Worm (Caenorhabditis elegans) whole organism, L1 larva: ENCODE measurements around the gene srh-270.

ENCODE experiments used
- aha-1 ChIP-seq: fragments of 150-350 bp; optimal IDR thresholded peaks from 2 replicates; lab custom pipeline; 2014; ENCODE audit warnings: missing biosample characterization, missing genetic modification characterization
- aly-2 ChIP-seq: fragments of 150-350 bp; optimal IDR thresholded peaks from 2 replicates; lab custom pipeline; 2014; ENCODE audit warnings: missing biosample characterization, missing genetic modification characterization
- ceh-8 ChIP-seq: fragments of 200-800 bp; sonication (Bioruptor generic); optimal IDR thresholded peaks from 2 replicates; lab custom pipeline; 2018; ENCODE audit warnings: mild to moderate bottlenecking, missing genetic modification characterization, moderate library complexity, missing compliant biosample characterization
- ceh-82 ChIP-seq, 3 experiments: fragments of 150-350 bp in 1 of 3; sonication (generic microtip) in 2 of 3; optimal IDR thresholded peaks; 2 replicates each; lab custom pipeline; 2014 to 2017; ENCODE audit warnings: missing biosample characterization in 3 of 3, missing genetic modification characterization in 3 of 3
- ceh-90 ChIP-seq: sonication (generic microtip); optimal IDR thresholded peaks from 2 replicates; lab custom pipeline; 2016; ENCODE audit warnings: missing genetic modification characterization, missing compliant biosample characterization
- dsc-1 ChIP-seq: sonication (generic microtip); optimal IDR thresholded peaks from 2 replicates; lab custom pipeline; 2016; ENCODE audit warnings: mild to moderate bottlenecking, missing genetic modification characterization, missing compliant biosample characterization
- efl-1 ChIP-seq, 4 experiments: fragments of 150-350 bp; optimal IDR thresholded peaks in 3 of 4; peaks in 1 of 4; 1 replicate in 1 of 4; 2 replicates in 3 of 4; lab custom pipeline; 2014; ENCODE audit warnings: missing biosample characterization in 2 of 4, missing genetic modification characterization in 2 of 4, missing genetic modification reagents in 2 of 4
- egl-27 ChIP-seq, 2 experiments: fragments of 150-350 bp in 1 of 2; sonication (generic microtip); optimal IDR thresholded peaks; 3 replicates each; lab custom pipeline; 2017 to 2018; ENCODE audit warnings: missing biosample characterization in 2 of 2, missing genetic modification characterization in 2 of 2, missing genetic modification reagents in 2 of 2
- elt-2 ChIP-seq: sonication (generic microtip); optimal IDR thresholded peaks from 2 replicates; lab custom pipeline; 2016; ENCODE audit warnings: missing genetic modification characterization, mild to moderate bottlenecking, inconsistent platforms, missing compliant biosample characterization, missing genetic modification reagents
- fkh-10 ChIP-seq: sonication (generic microtip); optimal IDR thresholded peaks from 2 replicates; lab custom pipeline; 2017; ENCODE audit warnings: missing biosample characterization, missing genetic modification reagents, missing genetic modification characterization
- fkh-4 ChIP-seq: sonication (generic microtip); optimal IDR thresholded peaks from 2 replicates; lab custom pipeline; 2016; ENCODE audit warnings: missing compliant biosample characterization, missing genetic modification characterization, borderline replicate concordance
- hlh-17 ChIP-seq: fragments of 200-800 bp; sonication (Bioruptor generic); optimal IDR thresholded peaks from 2 replicates; lab custom pipeline; 2018; ENCODE audit warnings: missing genetic modification characterization, mild to moderate bottlenecking, missing compliant biosample characterization, moderate library complexity, borderline replicate concordance
- isw-1 ChIP-seq: fragments of 200-800 bp; sonication (Bioruptor generic); IDR thresholded peaks from 2 replicates; pipeline ENCODE4 v1.3.6; 2022; ENCODE audit warnings: missing genetic modification characterization, missing compliant biosample characterization
- lin-39 ChIP-seq: fragments of 150-350 bp; optimal IDR thresholded peaks from 2 replicates; lab custom pipeline; 2014; ENCODE audit warnings: missing biosample characterization, missing genetic modification reagents, missing genetic modification characterization
- lsy-2 ChIP-seq, 2 experiments: fragments of 150-350 bp; optimal IDR thresholded peaks; 2 replicates each; lab custom pipeline; 2014; ENCODE audit warnings: missing biosample characterization in 2 of 2, missing genetic modification characterization in 2 of 2
- mep-1 ChIP-seq: fragments of 150-350 bp; optimal IDR thresholded peaks from 2 replicates; lab custom pipeline; 2014; ENCODE audit warnings: missing biosample characterization, missing genetic modification characterization
- nhr-12 ChIP-seq: sonication (generic microtip); optimal IDR thresholded peaks from 2 replicates; lab custom pipeline; 2017; ENCODE audit warnings: missing biosample characterization, missing genetic modification characterization
- nhr-20 ChIP-seq: sonication (generic microtip); optimal IDR thresholded peaks from 2 replicates; lab custom pipeline; 2016; ENCODE audit warnings: mild to moderate bottlenecking, missing genetic modification characterization, missing compliant biosample characterization
- nhr-237 ChIP-seq: fragments of 150-350 bp; optimal IDR thresholded peaks from 2 replicates; lab custom pipeline; 2014; ENCODE audit warnings: missing biosample characterization, missing genetic modification characterization
- nhr-71 ChIP-seq: sonication (generic microtip); optimal IDR thresholded peaks from 2 replicates; lab custom pipeline; 2016; ENCODE audit warnings: mild to moderate bottlenecking, missing genetic modification characterization, moderate library complexity, missing compliant biosample characterization
- nhr-76 ChIP-seq: sonication (generic microtip); optimal IDR thresholded peaks from 2 replicates; lab custom pipeline; 2017; ENCODE audit warnings: missing biosample characterization, missing genetic modification characterization
- pag-3 ChIP-seq: sonication (generic microtip); optimal IDR thresholded peaks from 2 replicates; lab custom pipeline; 2017; ENCODE audit warnings: missing genetic modification characterization, mild to moderate bottlenecking, missing compliant biosample characterization, antibody characterized with exemption, borderline replicate concordance; ENCODE audit not compliant: insufficient read depth
- pqm-1 ChIP-seq: sonication (generic microtip); optimal IDR thresholded peaks from 3 replicates; lab custom pipeline; 2017; ENCODE audit warnings: missing biosample characterization, missing genetic modification characterization
- rnt-1 ChIP-seq: sonication (generic microtip); optimal IDR thresholded peaks from 2 replicates; lab custom pipeline; 2016; ENCODE audit warnings: mild to moderate bottlenecking, missing genetic modification characterization, moderate library complexity, missing compliant biosample characterization
- skn-1 ChIP-seq: fragments of 150-350 bp; optimal IDR thresholded peaks from 2 replicates; lab custom pipeline; 2014; ENCODE audit warnings: missing biosample characterization, missing genetic modification characterization
- snu-23 ChIP-seq: sonication (generic microtip); optimal IDR thresholded peaks from 2 replicates; lab custom pipeline; 2016; ENCODE audit warnings: missing genetic modification characterization, missing compliant biosample characterization
- sox-4 ChIP-seq: sonication (generic microtip); optimal IDR thresholded peaks from 2 replicates; lab custom pipeline; 2016; ENCODE audit warnings: missing genetic modification characterization, missing compliant biosample characterization
- sptf-1 ChIP-seq: fragments of 150-350 bp; optimal IDR thresholded peaks from 2 replicates; lab custom pipeline; 2014; ENCODE audit warnings: missing biosample characterization, missing genetic modification characterization
- sup-37 ChIP-seq: fragments of 200-800 bp; sonication (Bioruptor generic); optimal IDR thresholded peaks from 2 replicates; lab custom pipeline; 2018; ENCODE audit warnings: mild to moderate bottlenecking, missing genetic modification characterization, missing compliant biosample characterization
- unc-62 ChIP-seq: fragments of 150-350 bp; optimal IDR thresholded peaks from 2 replicates; lab custom pipeline; 2014; ENCODE audit warnings: missing biosample characterization, missing genetic modification reagents, missing genetic modification characterization
- unc-86 ChIP-seq: sonication (generic microtip); optimal IDR thresholded peaks from 2 replicates; lab custom pipeline; 2016; ENCODE audit warnings: missing genetic modification characterization, missing compliant biosample characterization
- vab-15 ChIP-seq: sonication (generic microtip); optimal IDR thresholded peaks from 2 replicates; lab custom pipeline; 2017; ENCODE audit warnings: missing genotype, mild to moderate bottlenecking, missing genetic modification characterization, missing compliant biosample characterization
- xbp-1 ChIP-seq: sonication (generic microtip); optimal IDR thresholded peaks from 2 replicates; lab custom pipeline; 2016; ENCODE audit warnings: missing genetic modification characterization, missing compliant biosample characterization
- zip-4 ChIP-seq: fragments of 200-800 bp; sonication (Bioruptor generic); optimal IDR thresholded peaks from 2 replicates; lab custom pipeline; 2018; ENCODE audit warnings: mild to moderate bottlenecking, missing genetic modification characterization, moderate library complexity, missing compliant biosample characterization

Gene srh-270

DNA sequence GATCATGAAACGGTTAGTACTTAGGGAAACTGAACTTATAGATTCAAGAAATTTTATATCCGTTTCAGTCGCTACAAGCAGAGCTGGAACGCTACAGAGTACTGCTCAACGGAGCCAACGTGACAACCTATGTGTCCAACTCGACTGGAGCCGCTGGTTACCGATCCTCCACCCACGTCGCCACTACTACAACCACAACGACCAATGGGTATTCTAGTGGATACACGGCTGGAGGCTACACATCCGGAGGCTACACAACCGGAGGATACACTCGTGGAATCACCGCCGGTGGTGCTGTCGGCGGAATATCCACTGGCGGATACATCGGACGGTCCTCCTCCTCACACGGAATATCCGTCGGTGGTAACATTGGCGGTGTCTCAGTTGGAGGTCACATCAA, 21.7 kb upstream of the srh-270 start:
- no peak for TF ChIP-seq nhr-12 (tag; lab: Kevin White, UChicago)
- TF ChIP-seq xbp-1 (tag; lab: Kevin White, UChicago): no peak
- no peak for TF ChIP-seq rnt-1 (tag; lab: Kevin White, UChicago)
- TF ChIP-seq efl-1 (optimal IDR thresholded peaks at IDR 0.05; lab: Kevin White, UChicago): no peak
- no peak for TF ChIP-seq efl-1 (GFP tag; optimal IDR thresholded peaks at IDR 0.05 in 1 of 2; lab: Kevin White, UChicago)
- TF ChIP-seq aly-2 (tag; lab: Kevin White, UChicago): no peak
- TF ChIP-seq ceh-82 (tag; optimal IDR thresholded peaks at IDR 0.05; lab: Kevin White, UChicago): no peak
- TF ChIP-seq sptf-1 (tag; lab: Kevin White, UChicago): no peak
- TF ChIP-seq lin-39 (tag; lab: Kevin White, UChicago): no peak
- no peak for TF ChIP-seq unc-62 (GFP tag; lab: Kevin White, UChicago)
- TF ChIP-seq lsy-2 (tag; optimal IDR thresholded peaks at IDR 0.05; lab: Kevin White, UChicago): no peak
- TF ChIP-seq sup-37: no peak

DNA sequence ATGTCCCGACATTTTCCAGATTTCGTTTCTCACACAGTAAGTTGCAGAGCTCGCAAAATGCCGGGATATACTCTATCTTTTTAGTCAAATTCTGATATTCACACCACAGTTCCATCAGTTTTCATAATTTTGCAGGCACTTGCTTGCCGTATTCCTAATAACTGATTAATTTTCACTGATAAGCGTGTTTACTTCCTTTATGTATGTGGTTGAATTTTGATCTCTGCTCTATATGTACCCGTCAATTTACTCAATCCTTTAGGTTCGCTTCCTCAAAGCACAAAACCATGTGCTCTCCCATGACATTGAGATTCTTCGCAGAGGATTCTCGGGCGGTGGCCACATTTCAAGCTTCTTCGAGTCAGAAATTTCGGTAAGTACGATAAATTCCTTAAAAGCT, 20.2 kb upstream of the srh-270 start:
- TF ChIP-seq unc-86 (tag; lab: Kevin White, UChicago): no peak
- TF ChIP-seq pqm-1 (tag; lab: Kevin White, UChicago): no peak
- TF ChIP-seq ceh-8 (GFP tag; lab: Kevin White, UChicago): no peak
- TF ChIP-seq skn-1: no peak
- no peak for TF ChIP-seq nhr-237
- TF ChIP-seq dsc-1: no peak
- no peak for TF ChIP-seq ceh-90 (tag; lab: Kevin White, UChicago)
- TF ChIP-seq mep-1 (tag; lab: Kevin White, UChicago): no peak
- TF ChIP-seq lsy-2 (tag; optimal IDR thresholded peaks at IDR 0.05; lab: Kevin White, UChicago): no peak

DNA sequence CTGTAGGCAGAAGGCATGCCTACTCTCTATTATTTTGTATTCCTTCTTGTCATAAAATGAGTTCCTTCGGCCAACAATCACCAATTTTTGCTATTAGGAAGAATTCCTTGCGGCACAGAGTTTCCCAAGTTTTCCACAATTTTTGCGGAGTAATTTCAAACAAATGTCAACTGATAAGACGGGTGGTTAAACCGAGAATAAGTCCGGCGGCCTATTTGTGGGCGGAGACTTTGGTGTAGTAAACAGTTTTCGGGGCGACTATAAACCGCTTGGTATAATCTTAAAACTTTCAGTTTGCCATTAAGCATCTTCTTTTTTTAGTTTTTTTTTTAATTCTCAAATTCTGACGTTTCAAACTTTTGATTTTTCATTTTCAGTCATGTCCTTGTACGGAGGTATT, 19.6 kb upstream of the srh-270 start, which contains the start of gene ifc-1:
ifc-1 (plus strand) TSS at position 378 of the 400 bp plus-strand sequence.
- no peak for TF ChIP-seq vab-15
- no peak for TF ChIP-seq egl-27 (tag; optimal IDR thresholded peaks at IDR 0.05; lab: Kevin White, UChicago)
- TF ChIP-seq lsy-2 (tag; optimal IDR thresholded peaks at IDR 0.05; lab: Kevin White, UChicago): no peak
- TF ChIP-seq hlh-17 (GFP tag; lab: Kevin White, UChicago): no peak
- peak; percentile 67 for TF ChIP-seq elt-2 (tag; lab: Kevin White, UChicago)
- no peak for TF ChIP-seq efl-1 (optimal IDR thresholded peaks at IDR 0.05; lab: Kevin White, UChicago)
- TF ChIP-seq efl-1 (GFP tag; optimal IDR thresholded peaks at IDR 0.05 in 1 of 2; lab: Kevin White, UChicago): peak in 1 of 2 experiments; percentile 21
- TF ChIP-seq nhr-76 (tag; lab: Kevin White, UChicago): no peak
- no peak for TF ChIP-seq nhr-20
- TF ChIP-seq ceh-8 (GFP tag; lab: Kevin White, UChicago): no peak
- TF ChIP-seq snu-23 (GFP tag; lab: Kevin White, UChicago): no peak
- no peak for TF ChIP-seq fkh-4 (tag; lab: Kevin White, UChicago)
- no peak for TF ChIP-seq aha-1 (tag; lab: Kevin White, UChicago)
- TF ChIP-seq, all 84 proteins: peak for 2

DNA sequence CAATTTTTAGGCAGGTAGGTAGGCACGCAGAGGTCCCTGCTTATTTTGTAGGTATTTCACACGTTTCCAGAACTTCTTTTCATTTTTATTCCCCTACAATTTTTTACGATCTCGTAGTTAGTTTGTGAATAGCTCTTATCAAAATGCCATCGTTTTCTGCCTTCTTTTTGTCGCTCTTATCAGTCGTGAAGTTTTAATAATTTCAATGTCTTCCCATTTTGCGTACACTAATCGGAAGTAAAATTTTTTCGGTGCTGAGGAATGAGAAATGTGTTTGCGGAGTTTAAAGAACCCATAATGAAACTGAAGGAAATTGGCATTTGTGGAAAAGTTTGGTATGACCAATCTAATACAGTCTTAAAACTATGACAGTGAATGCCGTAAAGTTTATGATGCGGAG, 19.0 kb upstream of the srh-270 start:
- TF ChIP-seq rnt-1 (tag; lab: Kevin White, UChicago) (no peak), isw-1 (GFP tag; lab: Robert Waterston, UW) (no peak), elt-2 (tag; lab: Kevin White, UChicago) (peak; percentile 53), pag-3 (no peak)

DNA sequence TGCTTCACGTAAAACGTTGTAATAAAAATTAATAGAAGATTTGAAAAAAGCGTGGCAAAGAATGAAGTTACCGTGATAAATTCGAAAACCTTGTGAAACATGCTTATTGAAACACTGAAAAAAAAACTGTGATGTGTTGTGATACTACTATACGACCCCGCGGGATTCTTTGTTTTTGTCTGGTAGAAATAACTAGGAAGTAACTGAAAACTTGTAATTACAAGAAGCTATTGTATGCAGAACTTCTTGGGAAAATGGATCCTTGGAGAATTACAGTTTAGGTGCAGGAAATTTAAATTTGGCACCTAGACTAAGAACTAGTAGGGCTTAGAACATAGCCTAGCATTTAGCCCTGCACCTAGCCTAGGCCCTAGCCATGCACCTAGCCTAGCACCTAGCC, 18.4 kb upstream of the srh-270 start, which contains the start of gene str-39:
str-39 (minus strand) TSS at position 101 of the 400 bp plus-strand sequence.
- TF ChIP-seq nhr-71: no peak
- no peak for TF ChIP-seq sox-4
- TF ChIP-seq vab-15: no peak
- TF ChIP-seq fkh-10 (GFP tag; lab: Kevin White, UChicago): no peak
- no peak for TF ChIP-seq elt-2 (tag; lab: Kevin White, UChicago)
- no peak for TF ChIP-seq rnt-1 (tag; lab: Kevin White, UChicago)
- TF ChIP-seq zip-4: no peak
- TF ChIP-seq, all 84 proteins: peak for 0
